Worm (Caenorhabditis elegans) whole organism, L4/young adult: ENCODE measurements around the gene K10B2.4.

Experiments
- W03F9.2 ChIP-seq: fragments of 150-350 bp; optimal IDR thresholded peaks from 2 replicates; lab custom pipeline; 2014; ENCODE audit warnings: missing biosample characterization, missing genetic modification characterization
- him-1 ChIP-seq: sonication (generic microtip); optimal IDR thresholded peaks from 2 replicates; lab custom pipeline; 2016; ENCODE audit warnings: missing genotype, missing genetic modification reagents, missing genetic modification characterization, missing compliant biosample characterization

DNA sequence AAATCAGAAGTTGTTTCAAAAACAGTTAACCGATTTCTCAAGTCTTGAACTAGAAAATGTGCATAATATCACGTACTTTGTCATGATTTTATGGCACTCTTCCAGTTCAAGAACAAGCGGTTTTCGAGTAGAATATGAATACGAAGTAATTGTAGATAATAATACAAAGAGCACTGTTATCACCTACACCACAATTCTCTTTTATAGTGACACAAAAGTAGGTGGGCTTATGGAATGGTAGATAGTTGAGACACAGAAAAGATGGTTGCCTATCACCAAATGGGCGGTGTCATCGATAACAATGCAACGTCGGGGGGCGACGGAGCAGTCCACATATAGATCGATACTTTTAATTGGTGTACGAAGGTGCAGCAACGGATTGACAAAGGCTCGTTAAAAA, 32.1 kb downstream of the K10B2.4 start:
- no peak for TF ChIP-seq him-1 (tag; lab: Kevin White, UChicago)
- no peak for TF ChIP-seq W03F9.2
